Worm (Caenorhabditis elegans): ENCODE measurements around the gene sax-3.

Gene sax-3

ce11 chrX:3419084-3419483 lies 46.6 kb downstream of the sax-3 start, which contains the start of gene C04F6.7:
C04F6.7 (minus strand) TSS chrX:3419184.
- TF ChIP-seq tbp1 (GFP tag; optimal IDR thresholded peaks at IDR 0.05) = no peak
- TF ChIP-seq nfya-1 (tag; optimal IDR thresholded peaks at IDR 0.05; ENCODE audit: borderline replicate concordance, insufficient read depth) = no peak
- no peak for TF ChIP-seq die-1 (tag; optimal IDR thresholded peaks at IDR 0.05)
- TF ChIP-seq chd-7 (tag; optimal IDR thresholded peaks at IDR 0.05) = no peak
- no peak for TF ChIP-seq lin-54 (GFP tag; optimal IDR thresholded peaks at IDR 0.05)
- no peak for TF ChIP-seq C17E4.6 (GFP tag; IDR thresholded peaks at IDR 0.05)
- TF ChIP-seq K11D2.4 (GFP tag; IDR thresholded peaks at IDR 0.05) = no peak
- TF ChIP-seq rec-8 (tag; optimal IDR thresholded peaks at IDR 0.05) = no peak
- no peak for TF ChIP-seq efl-1 (GFP tag; optimal IDR thresholded peaks at IDR 0.05)
- TF ChIP-seq ceh-58 (GFP tag; IDR thresholded peaks at IDR 0.05) = no peak
- no peak for TF ChIP-seq ama-1 (optimal IDR thresholded peaks at IDR 0.05)
- TF ChIP-seq ama-1 (GFP tag; optimal IDR thresholded peaks at IDR 0.05) = no peak
- no peak for TF ChIP-seq rpc-1 (optimal IDR thresholded peaks at IDR 0.05)
- no peak for TF ChIP-seq rpc-1 (tag; optimal IDR thresholded peaks at IDR 0.05)
- TF ChIP-seq cebp-2 (GFP tag; IDR thresholded peaks at IDR 0.05) = no peak
- no peak for TF ChIP-seq sdz-38 (tag; optimal IDR thresholded peaks at IDR 0.05)
- no peak for TF ChIP-seq ceh-79 (tag; optimal IDR thresholded peaks at IDR 0.05)
- no peak for TF ChIP-seq lsy-27 (tag; optimal IDR thresholded peaks at IDR 0.05; ENCODE audit: borderline replicate concordance, insufficient read depth)

ce11 chrX:3416063-3416462 lies 49.7 kb downstream of the sax-3 start:
- TF ChIP-seq ccch-3 (GFP tag; optimal IDR thresholded peaks at IDR 0.05) = no peak
- no peak for TF ChIP-seq rcor-1 (GFP tag; IDR thresholded peaks at IDR 0.05)
- no peak for TF ChIP-seq egrh-3 (GFP tag; IDR thresholded peaks at IDR 0.05)
- no peak for TF ChIP-seq attf-6 (GFP tag; IDR thresholded peaks at IDR 0.05)
- TF ChIP-seq lag-1 (GFP tag; IDR thresholded peaks at IDR 0.05) = no peak
- no peak for TF ChIP-seq F10E7.11 (tag; optimal IDR thresholded peaks at IDR 0.05)
- no peak for TF ChIP-seq nfyb-1 (GFP tag; IDR thresholded peaks at IDR 0.05)
- no peak for TF ChIP-seq die-1 (tag; optimal IDR thresholded peaks at IDR 0.05)
- no peak for TF ChIP-seq xnd-1 (tag; optimal IDR thresholded peaks at IDR 0.05)
- TF ChIP-seq madf-8 (GFP tag; conservative IDR thresholded peaks at IDR 0.05) = no peak
- TF ChIP-seq F37B4.10 (GFP tag; IDR thresholded peaks at IDR 0.05) = no peak
- no peak for TF ChIP-seq B0035.1 (tag; optimal IDR thresholded peaks at IDR 0.05)

- TF ChIP-seq ccch-3 (GFP tag; optimal IDR thresholded peaks at IDR 0.05) = no peak
- TF ChIP-seq ztf-3 (GFP tag; optimal IDR thresholded peaks at IDR 0.05) = no peak
- TF ChIP-seq F33H1.4 (GFP tag; IDR thresholded peaks at IDR 0.05) = no peak
- TF ChIP-seq ZK185.1 (tag; optimal IDR thresholded peaks at IDR 0.05; ENCODE audit: poor library complexity, severe bottlenecking) = no peak
- no peak for TF ChIP-seq Y67H2A.10 (GFP tag; conservative IDR thresholded peaks at IDR 0.05)
- no peak for TF ChIP-seq lsl-1 (GFP tag; optimal IDR thresholded peaks at IDR 0.05)
- no peak for TF ChIP-seq Y79H2A.3 (GFP tag; conservative IDR thresholded peaks at IDR 0.05)
- no peak for TF ChIP-seq snpc-1.1 (tag; optimal IDR thresholded peaks at IDR 0.05; ENCODE audit: insufficient read depth)
- TF ChIP-seq sptf-2 (GFP tag; optimal IDR thresholded peaks at IDR 0.05) = no peak
- TF ChIP-seq hsf-1 (GFP tag; IDR thresholded peaks at IDR 0.05) = no peak
- TF ChIP-seq athp-1 (tag; optimal IDR thresholded peaks at IDR 0.05) = no peak
These were observed 51.0 kb downstream of the sax-3 start, which contains the start of gene dhs-27 for ce11 chrX:3414660-3415144. dhs-27 (minus strand) TSS chrX:3414710.

Data from whole organism, young adult.